Worm (Caenorhabditis elegans) whole organism, L4/young adult: Measurements from ENCODE around the gene C47E8.1.

Experiments used
- dao-5 ChIP-seq: sonication (generic microtip); optimal IDR thresholded peaks from 2 replicates; lab custom pipeline; 2016; ENCODE audit warnings: missing genotype, missing genetic modification characterization, moderate library complexity, missing compliant biosample characterization
- him-1 ChIP-seq: sonication (generic microtip); optimal IDR thresholded peaks from 2 replicates; lab custom pipeline; 2016; ENCODE audit warnings: missing genotype, missing genetic modification reagents, missing genetic modification characterization, missing compliant biosample characterization

DNA sequence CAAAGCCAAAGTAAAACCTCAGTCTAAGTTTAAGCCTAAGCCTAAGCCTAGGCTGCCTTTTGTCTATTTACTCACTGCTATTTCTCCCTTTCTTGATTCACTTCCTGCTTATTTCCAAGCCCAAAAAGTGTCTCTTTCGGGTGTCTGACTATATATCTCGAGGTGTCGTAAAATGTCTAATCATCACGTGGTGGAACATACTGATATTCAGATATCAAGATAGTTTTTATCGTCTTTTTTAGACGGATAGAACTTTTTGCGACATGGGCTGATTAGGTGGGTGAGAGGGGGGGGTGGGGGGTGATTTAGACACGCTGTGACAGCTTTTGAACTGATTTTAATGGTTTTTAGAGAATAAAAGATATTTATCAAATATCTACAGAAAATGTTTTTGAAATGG is 8.9 kb upstream of the C47E8.1 start:
- TF ChIP-seq him-1 (tag; lab: Kevin White, UChicago) (no peak), dao-5 (no peak)
